Worm (Caenorhabditis elegans): ENCODE results near the gene duo-1.

duo-1 gene

DNA sequence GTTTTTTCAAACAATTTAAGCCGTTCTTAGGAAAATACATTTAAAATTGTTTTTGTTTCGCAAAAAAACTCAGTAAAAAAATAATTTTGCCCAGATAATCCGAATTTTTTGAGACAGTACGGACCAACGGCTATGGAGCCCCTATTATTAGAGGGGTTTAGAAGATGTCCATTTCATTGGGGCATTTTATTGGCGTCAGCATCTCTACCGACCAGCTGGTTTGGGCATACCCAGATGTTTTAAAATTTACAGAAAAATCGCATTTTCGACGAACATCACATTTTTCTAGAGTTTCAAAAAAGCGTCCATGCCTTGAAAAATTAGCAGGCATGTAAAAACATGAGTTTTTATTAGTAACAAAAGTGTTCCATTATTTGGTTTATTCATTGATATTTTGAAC is 13.1 kb upstream of the duo-1 start (continued):
- TF ChIP-seq Y105C5A.15 (GFP tag; IDR thresholded peaks at IDR 0.05) = no peak
- peak; percentile 30; the same call in 1 of the 2 replicates for TF ChIP-seq vab-7 (GFP tag; IDR thresholded peaks at IDR 0.05)
- no peak for TF ChIP-seq zip-2 (tag; optimal IDR thresholded peaks at IDR 0.05)
- no peak for TF ChIP-seq dve-1 (tag; optimal IDR thresholded peaks at IDR 0.05; ENCODE audit: insufficient read depth)
- no peak for TF ChIP-seq ceh-44 (GFP tag; IDR thresholded peaks at IDR 0.05)
- no peak for TF ChIP-seq lin-13 (GFP tag; optimal IDR thresholded peaks at IDR 0.05)
- no peak for TF ChIP-seq mes-2 (tag; optimal IDR thresholded peaks at IDR 0.05; ENCODE audit: poor library complexity, severe bottlenecking)
- no peak for TF ChIP-seq aly-2 (tag; optimal IDR thresholded peaks at IDR 0.05)
- TF ChIP-seq dmd-6 (GFP tag; IDR thresholded peaks at IDR 0.05) = no peak
- TF ChIP-seq sdz-12 (GFP tag; optimal IDR thresholded peaks at IDR 0.05) = no peak
- no peak for TF ChIP-seq unc-62 (GFP tag; optimal IDR thresholded peaks at IDR 0.05 in 1 of 2)
- no peak for TF ChIP-seq unc-62 (tag; optimal IDR thresholded peaks at IDR 0.05)
- no peak for TF ChIP-seq nhr-25 (tag; optimal IDR thresholded peaks at IDR 0.05; ENCODE audit: borderline replicate concordance, insufficient read depth)

DNA sequence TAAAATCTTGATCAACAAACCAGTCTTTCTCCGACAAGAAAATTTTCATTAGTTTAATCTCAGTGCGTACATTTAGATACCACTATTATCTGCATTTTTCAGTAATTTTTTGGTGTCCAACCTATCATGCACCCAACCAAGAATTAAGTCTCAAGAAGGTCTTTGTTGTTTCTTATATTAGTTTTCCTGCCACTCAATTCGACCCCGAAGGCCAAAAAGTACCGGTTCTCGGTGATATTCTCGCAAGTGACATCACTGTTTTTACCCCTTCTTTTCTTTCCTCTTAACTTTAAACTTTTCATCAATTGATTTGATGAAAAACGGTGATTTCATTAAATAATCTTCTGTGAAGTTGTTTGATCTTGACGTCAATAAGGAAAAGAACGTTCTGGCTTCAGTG is 10.9 kb upstream of the duo-1 start, which contains the start of gene F38B7.2:
Gene F38B7.2 (plus strand): TSS at position 400 of the 400 bp plus-strand sequence.
- no peak for TF ChIP-seq daf-8 (GFP tag; IDR thresholded peaks at IDR 0.05)
- no peak for TF ChIP-seq T26A8.4 (GFP tag; IDR thresholded peaks at IDR 0.05)
- TF ChIP-seq spr-1 (tag; optimal IDR thresholded peaks at IDR 0.05) = no peak
- TF ChIP-seq zag-1 (tag; optimal IDR thresholded peaks at IDR 0.05) = no peak
- no peak for TF ChIP-seq dmd-9 (GFP tag; IDR thresholded peaks at IDR 0.05)
- TF ChIP-seq nhr-76 (tag; optimal IDR thresholded peaks at IDR 0.05) = no peak
- no peak for TF ChIP-seq aly-2 (tag; optimal IDR thresholded peaks at IDR 0.05)
- peak in 1 of 2 experiments; percentile 71 for TF ChIP-seq unc-62 (GFP tag; optimal IDR thresholded peaks at IDR 0.05 in 1 of 2)
- TF ChIP-seq unc-62 (tag; optimal IDR thresholded peaks at IDR 0.05) = no peak
- no peak for TF ChIP-seq pha-4 (GFP tag; IDR thresholded peaks at IDR 0.05)
- TF ChIP-seq pha-4 (tag; optimal IDR thresholded peaks at IDR 0.05) = no peak
- no peak for TF ChIP-seq dmd-6 (GFP tag; IDR thresholded peaks at IDR 0.05)
- no peak for TF ChIP-seq daf-19 (GFP tag; conservative IDR thresholded peaks at IDR 0.05)
- TF ChIP-seq ZK546.5 (tag; optimal IDR thresholded peaks at IDR 0.05) = no peak
- peak; percentile 3 for TF ChIP-seq hlh-30 (tag; optimal IDR thresholded peaks at IDR 0.05; ENCODE audit: insufficient read depth)
- peak; percentile 30 for TF ChIP-seq nhr-10 (tag; optimal IDR thresholded peaks at IDR 0.05)
- no peak for TF ChIP-seq set-16 (GFP tag; IDR thresholded peaks at IDR 0.05)
- peak; percentile 49 for TF ChIP-seq aha-1 (tag)
- peak; percentile 66 for TF ChIP-seq nhr-48 (tag; optimal IDR thresholded peaks at IDR 0.05)
- TF ChIP-seq nhr-11 (tag; optimal IDR thresholded peaks at IDR 0.05) = no peak
- no peak for TF ChIP-seq madf-5 (GFP tag; IDR thresholded peaks at IDR 0.05)
- TF ChIP-seq nhr-28 (tag; optimal IDR thresholded peaks at IDR 0.05) = peak; percentile 4
- TF ChIP-seq hlh-11 (tag; optimal IDR thresholded peaks at IDR 0.05) = peak; percentile 12
- no peak for TF ChIP-seq spr-3 (GFP tag; optimal IDR thresholded peaks at IDR 0.05)
- peak; percentile 43 for TF ChIP-seq nhr-25 (tag; optimal IDR thresholded peaks at IDR 0.05; ENCODE audit: borderline replicate concordance, insufficient read depth)
- no peak for TF ChIP-seq sdz-12 (GFP tag; optimal IDR thresholded peaks at IDR 0.05)
- TF ChIP-seq zfp-2 (tag; optimal IDR thresholded peaks at IDR 0.05) = no peak
- no peak for TF ChIP-seq egl-43 (GFP tag; IDR thresholded peaks at IDR 0.05)

ce11 chrV:11545227-11545626 is 9.2 kb upstream of the duo-1 start, which contains the start of gene F38B7.10:
Gene F38B7.10, plus strand, starts transcription at chrV:11545527.
- TF ChIP-seq aha-1 (tag) = peak; percentile 49
- no peak for TF ChIP-seq jun-1 (tag; optimal IDR thresholded peaks at IDR 0.05)
- no peak for TF ChIP-seq ZK546.5 (tag; optimal IDR thresholded peaks at IDR 0.05)

ce11 chrV:11546795-11547194 is 7.6 kb upstream of the duo-1 start, which contains the start of gene F38B7.11:
Gene F38B7.11, plus strand, starts transcription at chrV:11547095.
- TF ChIP-seq spr-1 (tag; optimal IDR thresholded peaks at IDR 0.05) = no peak
- no peak for TF ChIP-seq dpl-1 (GFP tag; optimal IDR thresholded peaks at IDR 0.05)
- no peak for TF ChIP-seq lim-7 (GFP tag; IDR thresholded peaks at IDR 0.05)
- TF ChIP-seq aha-1 (tag) = no peak
- no peak for TF ChIP-seq dve-1 (tag; optimal IDR thresholded peaks at IDR 0.05; ENCODE audit: insufficient read depth)
